Fruit fly (Drosophila melanogaster) whole organism, embryonic: ENCODE results near the gene cort.
A peak's percentile ranks its signal among the peaks of the same experiment; 100 is the strongest.

Experiments used
- ATbp ChIP-seq: fragments of 200-800 bp; sonication (Bioruptor generic); optimal IDR thresholded peaks from 2 replicates; lab custom pipeline; 2017; ENCODE audit warnings: missing biosample characterization, mild to moderate bottlenecking, missing genetic modification characterization, missing genetic modification reagents
- Aef1 ChIP-seq: fragments of 200-800 bp; sonication (Bioruptor generic); IDR thresholded peaks from 3 replicates; pipeline ENCODE4 v1.3.6; 2022; ENCODE audit warnings: missing biosample characterization, missing genetic modification characterization
- CG11560 ChIP-seq: fragments of 200-800 bp; sonication (Bioruptor generic); IDR thresholded peaks from 3 replicates; pipeline ENCODE4 v1.3.6; 2022; ENCODE audit warnings: missing biosample characterization, missing genetic modification characterization
- CG12071 ChIP-seq: fragments of 200-800 bp; sonication (Bioruptor generic); optimal IDR thresholded peaks from 3 replicates; lab custom pipeline; 2018; ENCODE audit warnings: missing biosample characterization, mild to moderate bottlenecking, missing genetic modification characterization
- CG16815 ChIP-seq: fragments of 200-800 bp; sonication (Bioruptor generic); optimal IDR thresholded peaks from 3 replicates; lab custom pipeline; 2017; ENCODE audit warnings: missing biosample characterization, mild to moderate bottlenecking, missing genetic modification characterization
- CG18011 ChIP-seq: fragments of 200-800 bp; sonication (Bioruptor generic); optimal IDR thresholded peaks from 2 replicates; lab custom pipeline; 2017; ENCODE audit warnings: missing biosample characterization, missing genetic modification characterization, mild to moderate bottlenecking, moderate library complexity, missing genotype
- CG18619 ChIP-seq: fragments of 200-800 bp; sonication (Bioruptor generic); optimal IDR thresholded peaks from 3 replicates; lab custom pipeline; 2017; ENCODE audit warnings: missing biosample characterization, mild to moderate bottlenecking, missing genetic modification characterization
- CG2712 ChIP-seq: fragments of 200-800 bp; optimal IDR thresholded peaks from 3 replicates; lab custom pipeline; 2019; ENCODE audit warnings: missing biosample characterization, mild to moderate bottlenecking, missing genetic modification characterization, moderate library complexity
- CG31388 ChIP-seq: fragments of 200-800 bp; sonication (Bioruptor generic); optimal IDR thresholded peaks from 2 replicates; lab custom pipeline; 2016; ENCODE audit warnings: missing biosample characterization, missing genetic modification characterization
- CG34224 ChIP-seq: fragments of 200-800 bp; sonication (Bioruptor generic); IDR thresholded peaks from 3 replicates; pipeline ENCODE4 v1.3.6; 2022; ENCODE audit warnings: missing biosample characterization, missing genetic modification characterization; ENCODE audit not compliant: partially characterized antibody
- CG34376 ChIP-seq: fragments of 200-800 bp; sonication (Bioruptor generic); optimal IDR thresholded peaks from 2 replicates; lab custom pipeline; 2018; ENCODE audit warnings: missing biosample characterization, mild to moderate bottlenecking, missing genetic modification characterization
- CG3995 ChIP-seq: fragments of 200-800 bp; sonication (Bioruptor generic); optimal IDR thresholded peaks from 3 replicates; lab custom pipeline; 2016; ENCODE audit warnings: missing biosample characterization, missing genetic modification characterization
- CG4854 ChIP-seq: fragments of 200-800 bp; sonication (Bioruptor generic); optimal IDR thresholded peaks from 2 replicates; lab custom pipeline; 2016; ENCODE audit warnings: missing biosample characterization, missing genetic modification characterization, inconsistent platforms
- CG6254 ChIP-seq: fragments of 200-800 bp; sonication (Bioruptor generic); optimal IDR thresholded peaks from 3 replicates; lab custom pipeline; 2017; ENCODE audit warnings: mild to moderate bottlenecking, missing biosample characterization, missing genetic modification reagents, missing genetic modification characterization
- CG7556 ChIP-seq: fragments of 200-800 bp; sonication (Bioruptor generic); optimal IDR thresholded peaks from 2 replicates; lab custom pipeline; 2017; ENCODE audit warnings: missing biosample characterization, mild to moderate bottlenecking, missing genetic modification characterization
- CG8281 ChIP-seq: fragments of 200-800 bp; sonication (Bioruptor generic); optimal IDR thresholded peaks from 2 replicates; lab custom pipeline; 2018; ENCODE audit warnings: missing biosample characterization, mild to moderate bottlenecking, missing genetic modification characterization, moderate library complexity
- CG9437 ChIP-seq: fragments of 200-800 bp; sonication (Bioruptor generic); optimal IDR thresholded peaks from 2 replicates; lab custom pipeline; 2018; ENCODE audit warnings: missing biosample characterization, mild to moderate bottlenecking, missing genetic modification characterization
- CG9876 ChIP-seq: fragments of 200-800 bp; sonication (Bioruptor generic); optimal IDR thresholded peaks from 2 replicates; lab custom pipeline; 2016; ENCODE audit warnings: missing biosample characterization, missing genetic modification characterization
- Camta ChIP-seq: fragments of 200-800 bp; sonication (Bioruptor generic); optimal IDR thresholded peaks from 2 replicates; lab custom pipeline; 2016; ENCODE audit warnings: missing biosample characterization, missing genetic modification characterization
- D19A ChIP-seq: fragments of 200-800 bp; optimal IDR thresholded peaks from 3 replicates; lab custom pipeline; 2019; ENCODE audit warnings: missing biosample characterization, mild to moderate bottlenecking, missing genetic modification characterization, moderate library complexity
- Dip2 ChIP-seq: fragments of 200-800 bp; sonication (Bioruptor generic); IDR thresholded peaks from 2 replicates; pipeline ENCODE4 v1.3.6; 2022; ENCODE audit warnings: missing biosample characterization, missing genetic modification characterization
- Elba2 ChIP-seq: fragments of 200-800 bp; sonication (Bioruptor generic); optimal IDR thresholded peaks from 3 replicates; lab custom pipeline; 2016; ENCODE audit warnings: missing biosample characterization, missing genetic modification characterization
- Fer3 ChIP-seq: fragments of 200-800 bp; sonication (Bioruptor generic); optimal IDR thresholded peaks from 2 replicates; lab custom pipeline; 2018; ENCODE audit warnings: missing biosample characterization, mild to moderate bottlenecking, missing genetic modification characterization, moderate library complexity
- H2.0 ChIP-seq: fragments of 200-800 bp; sonication (Bioruptor generic); IDR thresholded peaks from 2 replicates; pipeline ENCODE4 v1.3.6; 2022; ENCODE audit warnings: missing biosample characterization, missing genetic modification characterization
- Hand ChIP-seq: fragments of 200-800 bp; sonication (Bioruptor generic); optimal IDR thresholded peaks from 2 replicates; lab custom pipeline; 2017; ENCODE audit warnings: mild to moderate bottlenecking, missing biosample characterization, missing genetic modification reagents, missing genetic modification characterization
- Hmr ChIP-seq: fragments of 200-800 bp; sonication (Bioruptor generic); optimal IDR thresholded peaks from 3 replicates; lab custom pipeline; 2017; ENCODE audit warnings: mild to moderate bottlenecking, missing biosample characterization, missing genetic modification reagents, missing genetic modification characterization
- Hr3 ChIP-seq: fragments of 200-800 bp; sonication (Bioruptor generic); optimal IDR thresholded peaks from 3 replicates; lab custom pipeline; 2016; ENCODE audit warnings: missing biosample characterization, missing genetic modification characterization
- Mad ChIP-seq: fragments of 200-800 bp; sonication (Bioruptor generic); optimal IDR thresholded peaks from 2 replicates; lab custom pipeline; 2016; ENCODE audit warnings: missing biosample characterization, missing genetic modification characterization
- Nf-YB ChIP-seq: fragments of 200-800 bp; sonication (Bioruptor generic); optimal IDR thresholded peaks from 3 replicates; lab custom pipeline; 2019; ENCODE audit warnings: missing biosample characterization, mild to moderate bottlenecking, missing genetic modification characterization, moderate library complexity
- Ravus ChIP-seq: fragments of 200-800 bp; sonication (Bioruptor generic); IDR thresholded peaks from 2 replicates; pipeline ENCODE4 v1.3.6; 2022; ENCODE audit warnings: missing biosample characterization, missing genetic modification characterization
- Six4 ChIP-seq: fragments of 200-800 bp; sonication (Bioruptor generic); optimal IDR thresholded peaks from 2 replicates; lab custom pipeline; 2016; ENCODE audit warnings: missing biosample characterization, missing genetic modification characterization
- chm ChIP-seq: fragments of 200-800 bp; sonication (Bioruptor generic); IDR thresholded peaks from 2 replicates; pipeline ENCODE4 v1.3.6; 2022; ENCODE audit warnings: missing biosample characterization, missing genetic modification characterization
- crol ChIP-seq: fragments of 200-800 bp; sonication (Bioruptor generic); IDR thresholded peaks from 2 replicates; pipeline ENCODE4 v1.3.6; 2022; ENCODE audit warnings: missing biosample characterization, missing genetic modification characterization
- fd64A ChIP-seq: fragments of 200-800 bp; sonication (Bioruptor generic); optimal IDR thresholded peaks from 3 replicates; lab custom pipeline; 2018; ENCODE audit warnings: missing biosample characterization, mild to moderate bottlenecking, missing genetic modification characterization
- fd96Cb ChIP-seq: fragments of 200-800 bp; sonication (Bioruptor generic); optimal IDR thresholded peaks from 2 replicates; lab custom pipeline; 2018; ENCODE audit warnings: missing biosample characterization, mild to moderate bottlenecking, missing genetic modification characterization, moderate library complexity
- fru ChIP-seq: fragments of >200 bp; optimal IDR thresholded peaks from 2 replicates; lab custom pipeline; 2017
- gem ChIP-seq: fragments of 200-800 bp; sonication (Bioruptor generic); optimal IDR thresholded peaks from 2 replicates; lab custom pipeline; 2019; ENCODE audit warnings: missing biosample characterization, mild to moderate bottlenecking, missing genetic modification characterization, moderate library complexity
- mirr ChIP-seq: fragments of 200-800 bp; sonication (Bioruptor generic); optimal IDR thresholded peaks from 3 replicates; lab custom pipeline; 2018; ENCODE audit warnings: missing biosample characterization, mild to moderate bottlenecking, missing genetic modification characterization
- nau ChIP-seq: fragments of 200-800 bp; sonication (Bioruptor generic); optimal IDR thresholded peaks from 3 replicates; lab custom pipeline; 2017; ENCODE audit warnings: missing biosample characterization, mild to moderate bottlenecking, missing genetic modification characterization, missing genetic modification reagents
- nom ChIP-seq: fragments of 200-800 bp; sonication (Bioruptor generic); optimal IDR thresholded peaks from 2 replicates; lab custom pipeline; 2017; ENCODE audit warnings: missing biosample characterization, missing genetic modification characterization, mild to moderate bottlenecking, moderate library complexity, missing genetic modification reagents
- pan ChIP-seq, 4 experiments: fragments of >200 bp in 3 of 4; fragments of 200-800 bp in 1 of 4; sonication (Bioruptor generic) in 1 of 4; optimal IDR thresholded peaks in 3 of 4; IDR thresholded peaks in 1 of 4; 2 replicates each; pipeline versions ENCODE4 v1.3.6 to Lab custom; 2017 to 2022; ENCODE audit warnings: missing biosample characterization in 2 of 4, missing genetic modification characterization in 2 of 4, mixed read lengths in 1 of 4
- phol ChIP-seq: fragments of 200-800 bp; sonication (Bioruptor generic); optimal IDR thresholded peaks from 3 replicates; lab custom pipeline; 2018; ENCODE audit warnings: missing biosample characterization, mild to moderate bottlenecking, missing genetic modification characterization, moderate library complexity
- psq ChIP-seq: fragments of 200-800 bp; sonication (Bioruptor generic); optimal IDR thresholded peaks from 2 replicates; lab custom pipeline; 2017; ENCODE audit warnings: missing biosample characterization, missing genetic modification characterization
- ranshi ChIP-seq: fragments of 200-800 bp; sonication (Bioruptor generic); IDR thresholded peaks from 2 replicates; pipeline ENCODE4 v1.3.6; 2022; ENCODE audit warnings: missing biosample characterization, missing genetic modification characterization
- sisA ChIP-seq: fragments of 200-800 bp; sonication (Bioruptor generic); IDR thresholded peaks from 2 replicates; pipeline ENCODE4 v1.3.6; 2022; ENCODE audit warnings: missing biosample characterization, missing genetic modification characterization
- ssp ChIP-seq: fragments of 200-800 bp; sonication (Bioruptor generic); IDR thresholded peaks from 2 replicates; pipeline ENCODE4 v1.3.6; 2022; ENCODE audit warnings: missing biosample characterization, missing genetic modification characterization
- twi ChIP-seq: fragments of 200-800 bp; optimal IDR thresholded peaks from 2 replicates; lab custom pipeline; 2019; ENCODE audit warnings: missing biosample characterization, mild to moderate bottlenecking, missing genetic modification characterization, moderate library complexity
- zen2 ChIP-seq: fragments of 200-800 bp; sonication (Bioruptor generic); IDR thresholded peaks from 3 replicates; pipeline ENCODE4 v1.3.6; 2022; ENCODE audit warnings: missing biosample characterization, missing genetic modification characterization; ENCODE audit not compliant: partially characterized antibody
- zfh1 ChIP-seq: fragments of 200-800 bp; sonication (Bioruptor generic); IDR thresholded peaks from 3 replicates; pipeline ENCODE4 v1.3.6; 2022; ENCODE audit warnings: missing biosample characterization, missing genetic modification characterization

cort gene

DNA sequence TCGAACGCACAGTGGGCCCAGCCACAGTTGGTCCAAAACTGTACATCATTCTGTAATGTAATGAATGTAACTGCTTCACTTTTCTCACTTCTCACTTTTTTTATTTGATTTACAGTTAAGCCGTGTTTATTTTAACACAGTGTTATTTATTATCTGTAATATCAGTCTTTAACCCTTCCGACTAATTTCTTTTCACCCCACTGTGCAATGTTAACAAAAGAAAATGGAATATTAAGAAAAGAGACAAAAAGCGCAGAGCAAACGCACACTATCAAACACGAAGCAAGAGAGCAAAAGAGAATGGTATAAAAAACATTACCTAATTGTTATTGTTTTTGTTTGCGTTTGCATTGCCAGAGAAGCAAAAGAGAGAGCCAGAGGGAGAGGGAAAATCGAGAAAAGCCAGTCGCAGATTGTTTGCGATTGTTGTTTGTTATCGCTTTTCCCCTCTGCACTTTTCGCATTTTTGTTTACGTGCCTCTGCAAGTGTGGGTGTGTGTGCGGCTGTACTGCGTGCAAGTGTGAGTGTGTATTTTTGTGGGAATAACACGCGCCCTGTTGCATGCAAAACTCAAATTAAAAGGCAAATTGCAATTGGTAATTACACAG is 29.2 kb downstream of the cort start (continued):
- TF ChIP-seq Hand (peak; percentile 95), twi (peak; percentile 95), CG9437 (peak; percentile 95), nau (GFP tag; lab: Kevin White, UChicago) (peak; percentile 98), Camta (GFP tag; lab: Kevin White, UChicago) (peak; percentile 99), CG2712 (tag; lab: Kevin White, UChicago) (peak; percentile 99), ATbp (GFP tag; lab: Kevin White, UChicago) (peak; percentile 99), Ravus (GFP tag; lab: Robert Waterston, UW) (peak; percentile 91), fru (lab: Kevin White, UChicago) (no peak), CG16815 (GFP tag; lab: Kevin White, UChicago) (peak; percentile 95), CG4854 (GFP tag; lab: Kevin White, UChicago) (peak; percentile 98), Elba2 (GFP tag; lab: Kevin White, UChicago) (peak; percentile 65), H2.0 (GFP tag; lab: Robert Waterston, UW) (peak; percentile 97), CG6254 (GFP tag; lab: Kevin White, UChicago) (peak; percentile 98), CG34376 (peak; percentile 96), CG31388 (GFP tag; lab: Kevin White, UChicago) (peak; percentile 93), CG34224 (GFP tag; lab: Robert Waterston, UW) (no peak), sisA (GFP tag; lab: Robert Waterston, UW) (peak; percentile 97), Dip2 (GFP tag; lab: Robert Waterston, UW) (peak; percentile 55; the same call in 1 of the 2 replicates), D19A (tag; lab: Kevin White, UChicago) (peak; percentile 97), zen2 (GFP tag; lab: Robert Waterston, UW) (no peak), CG8281 (peak; percentile 92), CG11560 (tag; lab: Robert Waterston, UW) (peak; percentile 84; the same call in 2 of the 3 replicates), Nf-YB (GFP tag; lab: Kevin White, UChicago) (peak; percentile 90), pan (optimal IDR thresholded peaks at IDR 0.05; lab: Kevin White, UChicago) (no peak), pan (GFP tag; optimal IDR thresholded peaks at IDR 0.05 in 1 of 2, IDR thresholded peaks at IDR 0.05 in 1 of 2) (peak in 1 of 2 experiments; percentile 98), CG12071 (GFP tag; lab: Kevin White, UChicago) (peak; percentile 98), Hr3 (GFP tag; lab: Kevin White, UChicago) (peak; percentile 97), CG18619 (GFP tag; lab: Kevin White, UChicago) (peak; percentile 97), Fer3 (tag; lab: Kevin White, UChicago) (peak; percentile 97), CG9876 (GFP tag; lab: Kevin White, UChicago) (peak; percentile 96), crol (peak; percentile 68), fd64A (GFP tag; lab: Kevin White, UChicago) (peak; percentile 97), mirr (GFP tag; lab: Kevin White, UChicago) (peak; percentile 97), Hmr (peak; percentile 98), Six4 (peak; percentile 99), zfh1 (peak; percentile 98), CG7556 (GFP tag; lab: Kevin White, UChicago) (peak; percentile 98), ranshi (GFP tag; lab: Robert Waterston, UW) (peak; percentile 98), CG18011 (GFP tag; lab: Kevin White, UChicago) (peak; percentile 91), ssp (GFP tag; lab: Robert Waterston, UW) (peak; percentile 87), nom (GFP tag; lab: Kevin White, UChicago) (peak; percentile 84), chm (GFP tag; lab: Robert Waterston, UW) (peak; percentile 97), Aef1 (GFP tag; lab: Robert Waterston, UW) (peak; percentile 96), fd96Cb (tag; lab: Kevin White, UChicago) (peak; percentile 98), phol (peak; percentile 98), gem (tag; lab: Kevin White, UChicago) (peak; percentile 99), CG3995 (peak; percentile 68), psq (GFP tag; lab: Kevin White, UChicago) (peak; percentile 97), Mad (peak; percentile 98)
